Worm (Caenorhabditis elegans): ENCODE results near the gene srw-48.

Gene srw-48

ce11 chrV:16410521-16410920 is 10.3 kb upstream of the srw-48 start, which contains the start of gene srh-145:
Gene srh-145 (plus strand): TSS chrV:16410713.
- TF ChIP-seq pqm-1 (tag; optimal IDR thresholded peaks at IDR 0.05) = no peak
- no peak for TF ChIP-seq nhr-237 (tag; optimal IDR thresholded peaks at IDR 0.05)
- TF ChIP-seq ztf-4 (tag; optimal IDR thresholded peaks at IDR 0.05) = no peak
- TF ChIP-seq nhr-12 (tag; optimal IDR thresholded peaks at IDR 0.05) = no peak
- TF ChIP-seq nhr-28 (tag; optimal IDR thresholded peaks at IDR 0.05) = no peak
- TF ChIP-seq zag-1 (tag; optimal IDR thresholded peaks at IDR 0.05) = no peak
- TF ChIP-seq egl-5 (tag; optimal IDR thresholded peaks at IDR 0.05) = no peak
- TF ChIP-seq ceh-28 (tag; optimal IDR thresholded peaks at IDR 0.05) = no peak
- TF ChIP-seq jun-1 (tag; optimal IDR thresholded peaks at IDR 0.05) = no peak
- no peak for TF ChIP-seq eor-1 (tag; optimal IDR thresholded peaks at IDR 0.05)
- TF ChIP-seq nhr-11 (tag; optimal IDR thresholded peaks at IDR 0.05) = no peak

DNA sequence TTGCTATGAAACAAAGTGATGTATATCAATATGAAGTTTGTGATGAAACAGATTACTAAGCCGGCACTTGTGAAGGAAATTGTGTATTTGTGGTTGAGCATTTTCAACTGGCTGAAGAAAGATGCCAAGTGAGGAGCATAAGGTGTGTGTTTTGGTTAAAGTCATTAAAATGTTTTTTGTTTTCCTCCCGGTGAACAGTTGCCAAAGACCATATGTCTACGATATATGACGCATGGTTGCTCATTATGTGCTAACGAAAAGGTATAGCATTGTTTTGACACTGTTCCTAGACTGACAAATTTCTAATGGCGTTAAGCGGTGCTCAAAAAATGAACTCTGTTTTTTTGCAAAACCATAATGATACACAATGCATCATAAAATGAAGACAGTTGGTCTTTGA is 3.8 kb upstream of the srw-48 start, which contains the start of gene str-55:
TSS of gene str-55 (minus strand) at position 101 of the 400 bp plus-strand sequence.
- no peak for TF ChIP-seq lsy-12 (tag; optimal IDR thresholded peaks at IDR 0.05)
- TF ChIP-seq nhr-43 (tag; optimal IDR thresholded peaks at IDR 0.05; ENCODE audit: poor library complexity, severe bottlenecking) = no peak
- TF ChIP-seq nhr-25 (tag; optimal IDR thresholded peaks at IDR 0.05) = no peak
- no peak for TF ChIP-seq elt-2 (tag; optimal IDR thresholded peaks at IDR 0.05)
- no peak for TF ChIP-seq nhr-237 (tag; optimal IDR thresholded peaks at IDR 0.05)
- no peak for TF ChIP-seq zag-1 (tag; optimal IDR thresholded peaks at IDR 0.05)
- TF ChIP-seq skn-1 (tag; optimal IDR thresholded peaks at IDR 0.05) = no peak
- TF ChIP-seq nhr-23 (tag; optimal IDR thresholded peaks at IDR 0.05) = no peak
- TF ChIP-seq fkh-2 (tag; optimal IDR thresholded peaks at IDR 0.05) = no peak
- no peak for TF ChIP-seq jun-1 (tag; optimal IDR thresholded peaks at IDR 0.05)
- no peak for TF ChIP-seq unc-62 (GFP tag; optimal IDR thresholded peaks at IDR 0.05)
- no peak for TF ChIP-seq fkh-10 (GFP tag; optimal IDR thresholded peaks at IDR 0.05)

DNA sequence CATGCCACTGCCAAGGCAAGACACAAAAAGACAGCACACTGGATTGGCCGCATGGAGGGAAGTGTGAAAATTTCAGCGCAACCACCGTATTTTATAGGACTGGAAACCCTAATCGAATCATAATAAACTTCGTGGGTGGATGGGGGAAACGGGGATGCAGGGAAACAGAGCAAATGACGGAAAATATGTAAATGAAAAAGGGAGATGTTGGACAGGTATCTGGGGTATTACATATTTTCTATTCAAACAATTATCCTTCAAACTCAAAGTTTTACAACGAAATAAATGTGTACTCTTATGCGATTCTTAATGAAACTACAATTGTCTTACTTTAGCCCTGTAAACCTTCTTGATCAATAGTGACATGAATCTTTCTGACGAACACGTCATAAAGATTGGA is 1.0 kb upstream of the srw-48 start, which contains the start of gene F26D2.16:
TSS of gene F26D2.16 (minus strand) at position 101 of the 400 bp plus-strand sequence.
- no peak for TF ChIP-seq zag-1 (tag; optimal IDR thresholded peaks at IDR 0.05)

DNA sequence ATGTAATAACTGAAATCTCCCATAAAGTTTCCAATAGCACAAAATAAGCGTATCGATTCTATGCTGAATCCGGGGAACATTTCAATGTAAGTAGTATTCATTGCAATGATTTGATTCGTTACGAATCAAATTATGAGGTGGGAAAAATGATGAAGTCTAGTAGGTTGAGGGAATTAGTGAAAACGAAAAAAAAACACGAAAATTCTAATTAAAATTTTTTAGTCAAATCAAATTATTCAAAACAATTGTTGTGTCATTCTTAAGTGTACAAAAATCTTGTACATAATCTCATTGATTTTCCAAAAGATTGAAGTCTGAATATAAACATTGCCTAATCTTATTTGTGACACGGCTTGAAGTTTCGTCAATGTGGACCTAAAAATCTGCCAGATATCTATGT is 3.6 kb downstream of the srw-48 start, which contains the start of gene srw-29:
TSS of gene srw-29 (minus strand) at position 101 of the 400 bp plus-strand sequence.
- TF ChIP-seq ama-1 (optimal IDR thresholded peaks at IDR 0.05) (no peak), aly-2 (tag; optimal IDR thresholded peaks at IDR 0.05) (no peak), nhr-43 (tag; optimal IDR thresholded peaks at IDR 0.05; ENCODE audit: poor library complexity, severe bottlenecking) (no peak), eor-1 (tag; optimal IDR thresholded peaks at IDR 0.05) (no peak), unc-62 (GFP tag; optimal IDR thresholded peaks at IDR 0.05) (no peak), nhr-28 (tag; optimal IDR thresholded peaks at IDR 0.05) (no peak), fkh-2 (tag; optimal IDR thresholded peaks at IDR 0.05) (no peak), ceh-28 (tag; optimal IDR thresholded peaks at IDR 0.05) (no peak), R02D3.7 (tag; optimal IDR thresholded peaks at IDR 0.05) (no peak), nhr-25 (tag; optimal IDR thresholded peaks at IDR 0.05) (no peak), mml-1 (tag; optimal IDR thresholded peaks at IDR 0.05) (no peak), fos-1 (tag; optimal IDR thresholded peaks at IDR 0.05) (no peak), jun-1 (tag; optimal IDR thresholded peaks at IDR 0.05) (no peak), lin-39 (tag; optimal IDR thresholded peaks at IDR 0.05) (no peak), sea-2 (GFP tag; optimal IDR thresholded peaks at IDR 0.05) (no peak), nfya-1 (tag; optimal IDR thresholded peaks at IDR 0.05; ENCODE audit: insufficient read depth) (no peak), lsy-12 (tag; optimal IDR thresholded peaks at IDR 0.05) (no peak), egl-5 (tag; optimal IDR thresholded peaks at IDR 0.05) (no peak), elt-3 (tag; optimal IDR thresholded peaks at IDR 0.05) (no peak), ceh-9 (tag; optimal IDR thresholded peaks at IDR 0.05) (no peak)

- TF ChIP-seq nhr-12 (tag; optimal IDR thresholded peaks at IDR 0.05) (no peak), jun-1 (tag; optimal IDR thresholded peaks at IDR 0.05) (no peak), nfya-1 (tag; optimal IDR thresholded peaks at IDR 0.05; ENCODE audit: insufficient read depth) (no peak), ama-1 (optimal IDR thresholded peaks at IDR 0.05) (no peak)
Measured at ce11 chrV:16429503-16429902, 8.7 kb downstream of the srw-48 start, which contains the start of gene F26D2.10. Gene F26D2.10 (minus strand): TSS chrV:16429603.

- TF ChIP-seq nhr-43 (tag; optimal IDR thresholded peaks at IDR 0.05; ENCODE audit: poor library complexity, severe bottlenecking) = no peak
Measured at ce11 chrV:16429940-16430339, 9.1 kb downstream of the srw-48 start, which contains the start of gene str-73. Gene str-73 (plus strand): TSS chrV:16430240.
